Fruit fly (Drosophila melanogaster): ENCODE data around the gene CG43348.

The CG43348 gene

DNA sequence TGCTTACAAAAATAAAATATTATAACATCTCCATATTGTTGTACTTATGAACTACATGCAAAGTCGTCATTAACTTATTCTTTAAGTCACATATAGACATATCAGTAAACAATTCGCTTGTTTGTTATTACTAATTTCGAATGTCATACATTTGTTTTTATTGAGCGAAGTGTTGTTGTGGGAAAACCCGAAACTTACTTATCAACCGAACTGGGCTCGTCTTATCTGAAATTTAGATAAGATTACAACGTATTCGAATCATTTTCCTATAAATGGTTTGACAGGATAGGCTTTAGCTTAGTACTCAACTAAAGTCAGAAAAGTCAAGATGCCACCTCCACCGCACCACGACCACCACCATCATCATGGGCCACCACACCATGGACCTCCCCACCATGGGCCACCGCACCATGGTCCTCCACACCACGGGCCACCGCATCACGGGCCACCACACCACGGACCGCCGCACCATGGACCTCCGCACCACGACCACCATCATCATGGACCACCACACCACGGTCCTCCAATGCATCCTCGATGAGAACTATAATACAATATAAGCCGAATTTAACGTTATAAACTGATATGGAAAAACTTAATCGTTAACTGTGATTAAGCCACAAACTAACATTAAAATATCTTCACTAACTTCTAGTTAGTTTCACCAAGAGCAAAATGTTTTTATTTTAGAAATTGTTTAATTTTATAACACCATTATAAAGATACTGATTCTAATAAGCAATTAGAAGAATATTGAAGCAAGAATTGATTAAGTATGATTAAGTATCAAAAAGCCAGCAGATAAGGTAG is 905 bp downstream of the CG43348 start, which contains the start of the genes CG43349 and CG5011:
Gene CG43349 (plus strand): TSS at position 294 of the 810 bp plus-strand sequence.
Gene CG5011 (plus strand): TSS at position 760 of the 810 bp plus-strand sequence.
- TF ChIP-seq usp (GFP tag; optimal IDR thresholded peaks at IDR 0.05), result no peak
- TF ChIP-seq foxo (GFP tag; optimal IDR thresholded peaks at IDR 0.05), result no peak
- no peak for TF ChIP-seq OdsH (GFP tag; optimal IDR thresholded peaks at IDR 0.05)
- no peak for TF ChIP-seq Rel (GFP tag; optimal IDR thresholded peaks at IDR 0.05)
- peak; percentile 85 for TF ChIP-seq Rel (tag; optimal IDR thresholded peaks at IDR 0.05)
- TF ChIP-seq jim (GFP tag; optimal IDR thresholded peaks at IDR 0.05), result no peak
- no peak for TF ChIP-seq Mio (GFP tag; optimal IDR thresholded peaks at IDR 0.05)
- TF ChIP-seq lola (GFP tag; optimal IDR thresholded peaks at IDR 0.05), result no peak
- no peak for TF ChIP-seq dsf (GFP tag; optimal IDR thresholded peaks at IDR 0.05; ENCODE audit: borderline replicate concordance)
- TF ChIP-seq dl (GFP tag; optimal IDR thresholded peaks at IDR 0.05; ENCODE audit: insufficient read depth in 1 of 2, partially characterized antibody in 2 of 2), result peak; percentile 48 to 72
- TF ChIP-seq Vsx2 (GFP tag; optimal IDR thresholded peaks at IDR 0.05; ENCODE audit: partially characterized antibody), result no peak
- TF ChIP-seq Dfd (GFP tag; optimal IDR thresholded peaks at IDR 0.05), result peak; percentile 65
- no peak for TF ChIP-seq Abd-B (GFP tag; optimal IDR thresholded peaks at IDR 0.05)
- no peak for TF ChIP-seq tai (GFP tag; optimal IDR thresholded peaks at IDR 0.05)
- TF ChIP-seq sv (GFP tag; optimal IDR thresholded peaks at IDR 0.05), result no peak

DNA sequence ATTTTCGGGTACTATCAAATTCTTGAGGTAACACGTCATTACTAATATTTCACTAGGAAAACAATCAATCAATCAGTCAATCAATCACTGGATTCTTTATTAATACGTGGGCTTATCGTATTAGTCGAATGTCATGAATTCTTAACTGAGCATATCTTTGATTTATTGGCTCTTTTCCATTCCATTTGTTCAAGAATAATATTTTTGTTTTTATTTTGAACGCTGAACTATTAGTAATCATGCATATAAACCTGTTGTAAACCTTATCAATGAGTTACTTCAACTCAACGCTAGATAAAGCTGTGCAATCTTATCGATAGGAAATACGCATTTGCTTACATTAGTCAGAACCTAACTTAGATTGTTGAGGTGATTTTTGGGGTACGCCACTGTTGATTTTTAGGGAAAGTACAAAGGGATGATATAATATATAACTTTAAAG is 2.2 kb downstream of the CG43348 start:
- TF ChIP-seq CG9705 (GFP tag; optimal IDR thresholded peaks at IDR 0.05), result no peak
- no peak for TF ChIP-seq Hnf4 (GFP tag; optimal IDR thresholded peaks at IDR 0.05)
- TF ChIP-seq dsf (GFP tag; optimal IDR thresholded peaks at IDR 0.05; ENCODE audit: borderline replicate concordance), result no peak
- TF ChIP-seq Rel (GFP tag; optimal IDR thresholded peaks at IDR 0.05), result no peak
- TF ChIP-seq Rel (tag; optimal IDR thresholded peaks at IDR 0.05), result peak; percentile 89
- no peak for TF ChIP-seq CG32264 (GFP tag; optimal IDR thresholded peaks at IDR 0.05)
- no peak for TF ChIP-seq Vsx2 (GFP tag; optimal IDR thresholded peaks at IDR 0.05; ENCODE audit: partially characterized antibody)
- no peak for TF ChIP-seq Dfd (GFP tag; optimal IDR thresholded peaks at IDR 0.05)
- TF ChIP-seq Abd-B (GFP tag; optimal IDR thresholded peaks at IDR 0.05), result no peak
- no peak for TF ChIP-seq foxo (GFP tag; optimal IDR thresholded peaks at IDR 0.05)
- no peak for TF ChIP-seq pan (optimal IDR thresholded peaks at IDR 0.05)
- TF ChIP-seq lola (GFP tag; optimal IDR thresholded peaks at IDR 0.05), result no peak
- no peak for TF ChIP-seq tai (GFP tag; optimal IDR thresholded peaks at IDR 0.05)
- no peak for TF ChIP-seq HLH106 (tag; optimal IDR thresholded peaks at IDR 0.05)
- peak; percentile 27 for TF ChIP-seq fru (GFP tag; optimal IDR thresholded peaks at IDR 0.05)
- no peak for TF ChIP-seq br (GFP tag; optimal IDR thresholded peaks at IDR 0.05)
- no peak for TF ChIP-seq GATAd (GFP tag; optimal IDR thresholded peaks at IDR 0.05)
- no peak for TF ChIP-seq Dif (GFP tag; optimal IDR thresholded peaks at IDR 0.05; ENCODE audit: partially characterized antibody)
- TF ChIP-seq woc (GFP tag; optimal IDR thresholded peaks at IDR 0.05), result no peak

DNA sequence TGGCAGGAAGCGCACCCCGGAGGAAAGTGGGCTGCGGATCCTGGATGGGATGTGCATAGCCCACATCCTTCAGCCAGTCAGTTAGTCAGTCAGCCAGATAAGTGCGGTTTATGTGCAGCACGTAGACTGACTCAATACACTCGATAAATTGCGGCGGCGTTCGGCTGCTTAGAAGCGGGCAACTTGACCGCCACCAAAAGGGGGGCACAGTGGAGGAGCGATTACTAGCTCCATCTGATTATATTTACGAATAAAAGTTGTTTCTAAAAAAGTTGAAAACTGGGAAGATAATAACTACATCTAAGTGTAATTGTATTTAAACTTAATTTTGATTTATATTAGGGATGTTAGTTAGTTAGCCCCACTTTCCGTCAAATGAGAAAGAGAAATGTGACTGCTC is 3.2 kb downstream of the CG43348 start:
- TF ChIP-seq foxo (GFP tag; optimal IDR thresholded peaks at IDR 0.05), result no peak

DNA sequence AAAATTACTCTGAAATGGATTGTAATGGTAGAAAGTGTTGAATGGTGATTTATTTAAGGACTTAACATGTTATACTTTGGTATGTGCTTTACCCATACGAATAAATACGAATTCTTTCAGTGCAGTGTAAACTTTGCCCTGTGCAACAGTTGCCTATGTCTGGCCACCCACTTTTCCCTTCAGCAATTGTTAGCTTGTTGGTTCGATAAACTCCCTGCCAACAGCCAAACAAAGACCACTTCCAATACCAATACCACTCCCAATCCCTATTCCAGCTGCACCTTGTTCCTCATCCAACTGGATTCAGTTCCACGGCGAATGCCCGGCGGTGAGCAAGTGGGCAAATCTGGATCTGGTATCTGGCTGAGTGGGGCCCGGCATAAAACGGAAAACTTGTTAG is 4.7 kb downstream of the CG43348 start, which contains the start of gene CG14342:
Gene CG14342 (plus strand): TSS at position 301 of the 400 bp plus-strand sequence.
- TF ChIP-seq fru (GFP tag; optimal IDR thresholded peaks at IDR 0.05) (no peak), CG9705 (GFP tag; optimal IDR thresholded peaks at IDR 0.05) (no peak), br (GFP tag; optimal IDR thresholded peaks at IDR 0.05) (no peak)

DNA sequence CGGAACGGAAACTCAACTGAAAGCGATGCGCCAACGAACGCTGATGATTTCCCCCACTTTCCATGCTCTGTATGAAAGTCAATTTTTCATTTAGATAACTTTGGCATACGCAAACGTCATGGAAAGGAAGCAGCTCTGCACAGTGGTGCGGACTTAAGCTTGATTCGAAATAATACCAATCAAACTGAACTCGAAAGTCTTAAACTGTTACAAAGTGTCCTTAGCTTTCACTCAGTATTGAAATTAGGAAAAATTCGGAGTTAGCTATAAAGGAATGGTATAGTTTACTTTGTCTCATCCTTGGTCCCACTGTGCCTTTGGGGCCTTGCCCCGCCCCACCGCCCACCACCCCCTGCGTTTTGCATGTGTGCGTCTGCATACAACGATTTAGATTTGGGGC is 8.2 kb downstream of the CG43348 start:
- no peak for TF ChIP-seq Vsx2 (GFP tag; optimal IDR thresholded peaks at IDR 0.05; ENCODE audit: partially characterized antibody)
- TF ChIP-seq usp (GFP tag; optimal IDR thresholded peaks at IDR 0.05), result no peak
- TF ChIP-seq br (GFP tag; optimal IDR thresholded peaks at IDR 0.05), result peak; percentile 10

DNA sequence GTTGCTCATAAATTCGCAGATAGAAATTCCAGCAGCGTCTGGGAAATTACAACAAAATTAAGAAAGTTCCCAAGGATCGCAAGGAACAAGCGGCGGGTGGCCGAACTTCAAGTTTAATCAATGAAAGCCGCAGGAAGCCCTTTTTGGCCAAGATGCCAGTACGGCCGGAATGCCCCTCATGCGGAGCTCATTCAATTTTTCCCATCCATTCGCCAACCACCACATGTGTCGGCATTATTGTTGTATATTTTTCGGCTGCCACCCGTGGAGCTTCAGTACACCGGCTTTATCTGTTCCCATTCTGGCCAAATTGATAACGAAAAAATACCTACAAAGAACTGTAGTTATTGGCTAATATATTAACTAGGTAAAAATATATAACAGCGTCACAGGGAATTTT is 12.3 kb downstream of the CG43348 start:
- TF ChIP-seq Myc (optimal IDR thresholded peaks at IDR 0.05) (peak; percentile 6), Hnf4 (GFP tag; optimal IDR thresholded peaks at IDR 0.05) (no peak)

DNA sequence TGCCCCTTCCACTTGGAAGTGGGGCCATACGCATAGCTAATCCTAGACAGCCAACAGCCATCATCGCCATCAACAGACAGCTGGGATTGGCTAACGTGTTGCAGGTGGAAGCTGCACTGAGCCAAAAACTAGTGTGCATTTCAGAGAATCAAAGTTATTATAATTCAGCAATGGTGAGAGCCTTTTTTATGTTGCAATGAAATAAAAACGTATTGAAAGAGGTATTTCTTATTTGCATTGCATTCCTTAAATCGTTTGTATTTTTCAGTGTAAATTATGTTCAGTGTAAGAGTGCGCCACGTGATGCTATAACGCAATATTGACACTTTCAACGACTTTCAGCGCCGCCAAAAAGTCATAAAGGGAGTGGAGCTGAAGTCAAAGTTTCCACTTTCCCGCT is 14.4 kb downstream of the CG43348 start:
- TF ChIP-seq N (GFP tag; optimal IDR thresholded peaks at IDR 0.05) (no peak), sv (GFP tag; optimal IDR thresholded peaks at IDR 0.05) (no peak), CrebA (GFP tag; optimal IDR thresholded peaks at IDR 0.05; ENCODE audit: borderline replicate concordance) (no peak), woc (GFP tag; optimal IDR thresholded peaks at IDR 0.05) (no peak), Jra (GFP tag; optimal IDR thresholded peaks at IDR 0.05) (no peak), rgr (GFP tag; optimal IDR thresholded peaks at IDR 0.05) (no peak), psq (GFP tag; optimal IDR thresholded peaks at IDR 0.05) (no peak), dsf (GFP tag; optimal IDR thresholded peaks at IDR 0.05; ENCODE audit: borderline replicate concordance) (no peak), jim (GFP tag; optimal IDR thresholded peaks at IDR 0.05) (no peak), OdsH (GFP tag; optimal IDR thresholded peaks at IDR 0.05) (no peak), Dfd (GFP tag; optimal IDR thresholded peaks at IDR 0.05) (no peak), Abd-B (GFP tag; optimal IDR thresholded peaks at IDR 0.05) (no peak), pan (optimal IDR thresholded peaks at IDR 0.05) (no peak), Vsx2 (GFP tag; optimal IDR thresholded peaks at IDR 0.05; ENCODE audit: partially characterized antibody) (no peak), Sp1 (GFP tag; optimal IDR thresholded peaks at IDR 0.05) (no peak), fru (GFP tag; optimal IDR thresholded peaks at IDR 0.05) (no peak), dl (GFP tag; optimal IDR thresholded peaks at IDR 0.05; ENCODE audit: insufficient read depth in 1 of 2, partially characterized antibody in 2 of 2) (no peak), Mio (GFP tag; optimal IDR thresholded peaks at IDR 0.05) (no peak), Hr78 (GFP tag; optimal IDR thresholded peaks at IDR 0.05) (no peak)

Measured in whole organism, wandering third instar larva.